Worm (Caenorhabditis elegans) whole organism, L1 larva: ENCODE measurements around the gene nhr-57.

Experiments used
- C04F5.9 ChIP-seq: sonication (generic microtip); optimal IDR thresholded peaks from 2 replicates; lab custom pipeline; 2016; ENCODE audit warnings: missing genetic modification characterization, missing compliant biosample characterization
- C16A3.4 ChIP-seq: fragments of 150-350 bp; optimal IDR thresholded peaks from 2 replicates; lab custom pipeline; 2014; ENCODE audit warnings: missing biosample characterization, missing genetic modification characterization
- F16B12.6 ChIP-seq: fragments of 150-350 bp; optimal IDR thresholded peaks from 2 replicates; lab custom pipeline; 2014; ENCODE audit warnings: missing biosample characterization, missing genetic modification characterization
- Y116A8C.19 ChIP-seq: sonication (generic microtip); optimal IDR thresholded peaks from 2 replicates; lab custom pipeline; 2016; ENCODE audit warnings: missing compliant biosample characterization, missing genetic modification characterization, borderline replicate concordance
- aha-1 ChIP-seq: fragments of 150-350 bp; optimal IDR thresholded peaks from 2 replicates; lab custom pipeline; 2014; ENCODE audit warnings: missing biosample characterization, missing genetic modification characterization
- aly-2 ChIP-seq: fragments of 150-350 bp; optimal IDR thresholded peaks from 2 replicates; lab custom pipeline; 2014; ENCODE audit warnings: missing biosample characterization, missing genetic modification characterization
- ama-1 ChIP-seq: fragments of 150-350 bp; optimal IDR thresholded peaks from 2 replicates; lab custom pipeline; 2014
- blmp-1 ChIP-seq: fragments of 150-350 bp; optimal IDR thresholded peaks from 2 replicates; lab custom pipeline; 2014; ENCODE audit warnings: missing biosample characterization, missing genetic modification characterization
- ceh-82 ChIP-seq, 3 experiments: fragments of 150-350 bp in 1 of 3; sonication (generic microtip) in 2 of 3; optimal IDR thresholded peaks; 2 replicates each; lab custom pipeline; 2014 to 2017; ENCODE audit warnings: missing biosample characterization in 3 of 3, missing genetic modification characterization in 3 of 3
- ces-1 ChIP-seq: fragments of 150-350 bp; optimal IDR thresholded peaks from 2 replicates; lab custom pipeline; 2014; ENCODE audit warnings: missing biosample characterization, missing genetic modification reagents, missing genetic modification characterization
- dpl-1 ChIP-seq, 3 experiments: fragments of 150-350 bp in 2 of 3; sonication (generic microtip) in 1 of 3; optimal IDR thresholded peaks; 2 replicates each; lab custom pipeline; 2014 to 2017; ENCODE audit warnings: missing biosample characterization in 3 of 3, missing genetic modification characterization in 3 of 3, missing genetic modification reagents in 3 of 3
- efl-3 ChIP-seq: fragments of 200-800 bp; sonication (Bioruptor generic); optimal IDR thresholded peaks from 2 replicates; lab custom pipeline; 2018; ENCODE audit warnings: mild to moderate bottlenecking, missing genetic modification characterization, missing compliant biosample characterization
- egl-13 ChIP-seq: sonication (generic microtip); optimal IDR thresholded peaks from 2 replicates; lab custom pipeline; 2016; ENCODE audit warnings: missing genotype, missing genetic modification reagents, missing genetic modification characterization, missing compliant biosample characterization
- egl-27 ChIP-seq, 2 experiments: fragments of 150-350 bp in 1 of 2; sonication (generic microtip); optimal IDR thresholded peaks; 3 replicates each; lab custom pipeline; 2017 to 2018; ENCODE audit warnings: missing biosample characterization in 2 of 2, missing genetic modification characterization in 2 of 2, missing genetic modification reagents in 2 of 2
- elt-3 ChIP-seq, 6 experiments: fragments of 150-350 bp in 1 of 6; sonication (generic microtip); optimal IDR thresholded peaks; 2 replicates each; lab custom pipeline; 2017 to 2018; ENCODE audit warnings: missing biosample characterization in 6 of 6, missing genetic modification characterization in 6 of 6, inconsistent platforms in 1 of 6
- fkh-10 ChIP-seq: sonication (generic microtip); optimal IDR thresholded peaks from 2 replicates; lab custom pipeline; 2017; ENCODE audit warnings: missing biosample characterization, missing genetic modification reagents, missing genetic modification characterization
- hlh-17 ChIP-seq: fragments of 200-800 bp; sonication (Bioruptor generic); optimal IDR thresholded peaks from 2 replicates; lab custom pipeline; 2018; ENCODE audit warnings: missing genetic modification characterization, mild to moderate bottlenecking, missing compliant biosample characterization, moderate library complexity, borderline replicate concordance
- irx-1 ChIP-seq: sonication (generic microtip); optimal IDR thresholded peaks from 2 replicates; lab custom pipeline; 2016; ENCODE audit warnings: missing genetic modification characterization, missing compliant biosample characterization
- isw-1 ChIP-seq: fragments of 200-800 bp; sonication (Bioruptor generic); IDR thresholded peaks from 2 replicates; pipeline ENCODE4 v1.3.6; 2022; ENCODE audit warnings: missing genetic modification characterization, missing compliant biosample characterization
- lin-13 ChIP-seq: fragments of 150-350 bp; optimal IDR thresholded peaks from 2 replicates; lab custom pipeline; 2014; ENCODE audit warnings: missing biosample characterization, missing genetic modification reagents, missing genetic modification characterization
- lin-15B ChIP-seq: fragments of 150-350 bp; sonication (generic microtip); optimal IDR thresholded peaks from 3 replicates; lab custom pipeline; 2014; ENCODE audit warnings: missing biosample characterization, missing genetic modification characterization
- lir-3 ChIP-seq: sonication (generic microtip); optimal IDR thresholded peaks from 2 replicates; lab custom pipeline; 2016; ENCODE audit warnings: mild to moderate bottlenecking, missing genetic modification characterization, moderate library complexity, missing compliant biosample characterization; ENCODE audit not compliant: poor library complexity
- mab-9 ChIP-seq: fragments of 200-800 bp; sonication (Bioruptor generic); IDR thresholded peaks from 2 replicates; pipeline ENCODE4 v1.3.6; 2022; ENCODE audit warnings: missing genetic modification reagents, missing genetic modification characterization, missing compliant biosample characterization
- mef-2 ChIP-seq: fragments of 150-350 bp; optimal IDR thresholded peaks from 2 replicates; lab custom pipeline; 2014; ENCODE audit warnings: missing biosample characterization, missing genetic modification characterization
- mep-1 ChIP-seq: fragments of 150-350 bp; optimal IDR thresholded peaks from 2 replicates; lab custom pipeline; 2014; ENCODE audit warnings: missing biosample characterization, missing genetic modification characterization
- nhr-12 ChIP-seq: sonication (generic microtip); optimal IDR thresholded peaks from 2 replicates; lab custom pipeline; 2017; ENCODE audit warnings: missing biosample characterization, missing genetic modification characterization
- nhr-237 ChIP-seq: fragments of 150-350 bp; optimal IDR thresholded peaks from 2 replicates; lab custom pipeline; 2014; ENCODE audit warnings: missing biosample characterization, missing genetic modification characterization
- nhr-28 ChIP-seq: fragments of 150-350 bp; optimal IDR thresholded peaks from 2 replicates; lab custom pipeline; 2014; ENCODE audit warnings: missing biosample characterization, missing genetic modification characterization
- nhr-47 ChIP-seq: sonication (generic microtip); optimal IDR thresholded peaks from 2 replicates; lab custom pipeline; 2016; ENCODE audit warnings: mild to moderate bottlenecking, missing genetic modification characterization, moderate library complexity, missing compliant biosample characterization
- nhr-71 ChIP-seq: sonication (generic microtip); optimal IDR thresholded peaks from 2 replicates; lab custom pipeline; 2016; ENCODE audit warnings: mild to moderate bottlenecking, missing genetic modification characterization, moderate library complexity, missing compliant biosample characterization
- nhr-76 ChIP-seq: sonication (generic microtip); optimal IDR thresholded peaks from 2 replicates; lab custom pipeline; 2017; ENCODE audit warnings: missing biosample characterization, missing genetic modification characterization
- nhr-84 ChIP-seq: sonication (generic microtip); optimal IDR thresholded peaks from 2 replicates; lab custom pipeline; 2017; ENCODE audit warnings: missing biosample characterization, missing genetic modification characterization
- nhr-85 ChIP-seq: sonication (generic microtip); peaks from one replicate; lab custom pipeline; 2016; ENCODE audit warnings: missing genetic modification characterization, inconsistent platforms, missing compliant biosample characterization
- pag-3 ChIP-seq: sonication (generic microtip); optimal IDR thresholded peaks from 2 replicates; lab custom pipeline; 2017; ENCODE audit warnings: missing genetic modification characterization, mild to moderate bottlenecking, missing compliant biosample characterization, antibody characterized with exemption, borderline replicate concordance; ENCODE audit not compliant: insufficient read depth
- pax-3 ChIP-seq: fragments of 200-800 bp; sonication (Bioruptor generic); optimal IDR thresholded peaks from 2 replicates; lab custom pipeline; 2018; ENCODE audit warnings: mild to moderate bottlenecking, missing genetic modification characterization, moderate library complexity, missing compliant biosample characterization
- rnt-1 ChIP-seq: sonication (generic microtip); optimal IDR thresholded peaks from 2 replicates; lab custom pipeline; 2016; ENCODE audit warnings: mild to moderate bottlenecking, missing genetic modification characterization, moderate library complexity, missing compliant biosample characterization
- snpc-4 ChIP-seq: fragments of 150-350 bp; optimal IDR thresholded peaks from 2 replicates; lab custom pipeline; 2014; ENCODE audit warnings: missing biosample characterization, missing genetic modification characterization
- snu-23 ChIP-seq: sonication (generic microtip); optimal IDR thresholded peaks from 2 replicates; lab custom pipeline; 2016; ENCODE audit warnings: missing genetic modification characterization, missing compliant biosample characterization
- sox-4 ChIP-seq: sonication (generic microtip); optimal IDR thresholded peaks from 2 replicates; lab custom pipeline; 2016; ENCODE audit warnings: missing genetic modification characterization, missing compliant biosample characterization
- sptf-1 ChIP-seq: fragments of 150-350 bp; optimal IDR thresholded peaks from 2 replicates; lab custom pipeline; 2014; ENCODE audit warnings: missing biosample characterization, missing genetic modification characterization
- sup-37 ChIP-seq: fragments of 200-800 bp; sonication (Bioruptor generic); optimal IDR thresholded peaks from 2 replicates; lab custom pipeline; 2018; ENCODE audit warnings: mild to moderate bottlenecking, missing genetic modification characterization, missing compliant biosample characterization
- tbx-2 ChIP-seq: sonication (generic microtip); optimal IDR thresholded peaks from 2 replicates; lab custom pipeline; 2016; ENCODE audit warnings: missing genetic modification characterization, missing compliant biosample characterization
- unc-130 ChIP-seq: fragments of 150-350 bp; optimal IDR thresholded peaks from 2 replicates; lab custom pipeline; 2017; ENCODE audit warnings: missing biosample characterization, missing genetic modification characterization, inconsistent platforms
- unc-86 ChIP-seq: sonication (generic microtip); optimal IDR thresholded peaks from 2 replicates; lab custom pipeline; 2016; ENCODE audit warnings: missing genetic modification characterization, missing compliant biosample characterization
- zag-1 ChIP-seq: fragments of 150-350 bp; optimal IDR thresholded peaks from 2 replicates; lab custom pipeline; 2014; ENCODE audit warnings: missing biosample characterization, missing genetic modification characterization
- ztf-4 ChIP-seq: fragments of 150-350 bp; optimal IDR thresholded peaks from 2 replicates; lab custom pipeline; 2014; ENCODE audit warnings: missing biosample characterization, missing genetic modification characterization

Gene nhr-57

DNA sequence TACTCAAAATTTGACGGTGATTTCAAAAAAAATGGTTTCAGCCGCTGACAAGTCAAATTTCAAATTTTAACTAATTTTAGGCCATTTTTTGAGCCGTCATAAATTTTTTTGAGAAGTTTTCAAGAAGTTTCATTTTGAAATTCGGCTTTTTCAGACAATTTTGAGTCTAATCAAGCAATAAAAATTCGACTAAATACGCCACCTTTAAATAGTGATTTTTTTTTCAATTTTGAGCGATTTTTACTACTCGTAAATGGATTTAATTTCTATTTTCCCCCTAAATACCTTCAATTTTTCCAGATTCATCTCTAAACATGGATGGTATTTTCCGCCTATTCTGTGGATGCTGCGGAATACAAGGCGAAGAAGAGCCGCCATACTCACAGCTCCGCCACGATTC is 12.5 kb downstream of the nhr-57 start, which contains the start of gene Y45G5AL.1:
Gene Y45G5AL.1 (plus strand): TSS at position 301 of the 400 bp plus-strand sequence.
- TF ChIP-seq elt-3 (tag; optimal IDR thresholded peaks at IDR 0.05; lab: Kevin White, UChicago) (no peak), lin-15B (no peak), sptf-1 (no peak), blmp-1 (tag; lab: Kevin White, UChicago) (no peak), mef-2 (tag; lab: Kevin White, UChicago) (no peak), dpl-1 (GFP tag; optimal IDR thresholded peaks at IDR 0.05; lab: Kevin White, UChicago) (no peak), nhr-71 (tag; lab: Kevin White, UChicago) (no peak), nhr-12 (tag; lab: Kevin White, UChicago) (no peak), Y116A8C.19 (tag; lab: Kevin White, UChicago) (no peak), lir-3 (tag; lab: Kevin White, UChicago) (no peak), snu-23 (GFP tag; lab: Kevin White, UChicago) (no peak), aly-2 (tag; lab: Kevin White, UChicago) (no peak), egl-27 (tag; optimal IDR thresholded peaks at IDR 0.05; lab: Kevin White, UChicago) (no peak), lin-13 (GFP tag; lab: Kevin White, UChicago) (no peak), egl-13 (no peak)
- TF ChIP-seq, all 84 proteins: peak for 0

DNA sequence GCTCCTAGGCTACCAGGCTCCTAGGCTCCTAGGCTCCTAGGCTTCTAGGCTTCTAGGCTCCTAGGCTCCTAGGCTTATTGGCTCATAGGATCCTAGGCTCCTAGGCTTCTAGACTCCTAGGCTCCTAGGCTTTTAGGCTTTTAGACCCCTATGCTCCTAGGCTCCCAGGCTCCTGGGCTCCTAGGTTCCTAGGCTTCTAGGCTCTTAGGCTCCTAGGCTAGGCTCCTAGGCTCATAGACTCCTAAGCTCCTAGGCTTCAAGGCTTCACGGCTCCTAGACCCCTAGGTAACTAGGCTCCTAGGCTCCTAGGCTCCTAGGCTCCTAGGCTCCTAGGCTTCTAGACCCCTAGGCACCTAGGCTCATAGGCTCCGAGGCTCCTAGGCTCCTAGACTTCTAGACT is 19.7 kb downstream of the nhr-57 start:
- TF ChIP-seq unc-130 = no peak
- no peak for TF ChIP-seq tbx-2 (tag; lab: Kevin White, UChicago)
- TF ChIP-seq sox-4 (tag; lab: Kevin White, UChicago) = no peak
- TF ChIP-seq ces-1 (GFP tag; lab: Kevin White, UChicago) = no peak
- no peak for TF ChIP-seq nhr-47
- no peak for TF ChIP-seq C16A3.4 (tag; lab: Kevin White, UChicago)
- TF ChIP-seq pag-3 (tag; lab: Kevin White, UChicago) = no peak
- no peak for TF ChIP-seq hlh-17 (GFP tag; lab: Kevin White, UChicago)
- no peak for TF ChIP-seq rnt-1 (tag; lab: Kevin White, UChicago)
- TF ChIP-seq ama-1 (lab: Kevin White, UChicago) = no peak
- TF ChIP-seq snpc-4 (tag; lab: Kevin White, UChicago) = no peak
- TF ChIP-seq nhr-76 = no peak
- no peak for TF ChIP-seq nhr-237 (tag; lab: Kevin White, UChicago)
- no peak for TF ChIP-seq unc-86 (tag; lab: Kevin White, UChicago)

DNA sequence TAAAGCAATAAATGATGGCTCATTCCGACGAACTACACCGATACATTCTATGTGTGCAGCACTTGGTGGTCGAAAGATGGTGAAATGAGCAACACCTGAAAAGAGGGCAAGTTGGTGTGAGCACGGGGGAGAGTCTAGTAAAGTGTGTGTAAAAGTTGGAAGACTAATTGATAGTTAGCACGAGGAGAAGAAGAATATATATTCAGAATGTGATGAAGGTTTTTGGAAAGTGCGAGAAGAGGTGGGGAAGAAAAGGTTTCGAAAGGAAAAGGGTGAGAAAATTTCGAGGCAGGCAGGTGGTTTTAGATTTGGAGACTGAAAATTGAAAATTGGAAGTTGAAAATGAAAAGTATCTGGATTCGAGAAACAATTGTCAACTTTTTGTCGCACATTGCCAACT is 20.5 kb downstream of the nhr-57 start, which contains the start of gene Y45G5AM.6:
Gene Y45G5AM.6 (minus strand): TSS at position 101 of the 400 bp plus-strand sequence.
- TF ChIP-seq sup-37 (GFP tag; lab: Kevin White, UChicago) (no peak), mep-1 (tag; lab: Kevin White, UChicago) (no peak), ces-1 (GFP tag; lab: Kevin White, UChicago) (no peak), isw-1 (GFP tag; lab: Robert Waterston, UW) (no peak), irx-1 (tag; lab: Kevin White, UChicago) (no peak), C16A3.4 (tag; lab: Kevin White, UChicago) (no peak), nhr-76 (no peak), sox-4 (tag; lab: Kevin White, UChicago) (no peak), ztf-4 (tag; lab: Kevin White, UChicago) (no peak), nhr-85 (tag; lab: Kevin White, UChicago) (no peak), aha-1 (tag; lab: Kevin White, UChicago) (no peak)

DNA sequence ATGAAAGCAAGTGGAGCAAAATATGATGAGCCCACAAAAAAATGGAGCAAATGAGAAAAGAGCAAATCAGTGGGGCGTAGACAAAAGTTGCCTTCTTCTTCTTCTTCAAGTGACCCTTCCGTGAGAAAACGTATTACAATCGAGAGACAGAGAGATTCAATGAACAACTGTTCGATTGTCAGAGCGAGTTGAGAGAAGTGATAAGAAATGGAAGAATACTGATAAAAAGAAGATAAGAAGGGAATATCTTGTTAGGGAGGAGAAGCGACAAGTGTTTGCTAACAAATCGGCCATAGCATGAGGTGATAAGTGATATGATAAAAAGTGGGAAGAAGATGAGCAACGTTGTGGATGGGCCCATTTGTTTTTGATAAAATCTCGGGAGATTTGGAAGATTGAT is 25.6 kb downstream of the nhr-57 start:
- TF ChIP-seq nhr-237 (tag; lab: Kevin White, UChicago) = no peak
- TF ChIP-seq mef-2 (tag; lab: Kevin White, UChicago) = no peak
- no peak for TF ChIP-seq egl-13
- TF ChIP-seq sup-37 (GFP tag; lab: Kevin White, UChicago) = no peak
- no peak for TF ChIP-seq lin-15B
- peak; percentile 64 for TF ChIP-seq nhr-71 (tag; lab: Kevin White, UChicago)
- no peak for TF ChIP-seq tbx-2 (tag; lab: Kevin White, UChicago)
- TF ChIP-seq rnt-1 (tag; lab: Kevin White, UChicago) = peak; percentile 51
- TF ChIP-seq aha-1 (tag; lab: Kevin White, UChicago) = no peak
- TF ChIP-seq F16B12.6 (tag; lab: Kevin White, UChicago) = no peak
- TF ChIP-seq C04F5.9 = no peak
- TF ChIP-seq efl-3 (GFP tag; lab: Kevin White, UChicago) = no peak
- TF ChIP-seq fkh-10 = no peak
- TF ChIP-seq nhr-12 (tag; lab: Kevin White, UChicago) = no peak
- no peak for TF ChIP-seq nhr-28 (tag; lab: Kevin White, UChicago)
- TF ChIP-seq mab-9 (GFP tag; lab: Robert Waterston, UW) = no peak
- TF ChIP-seq zag-1 (tag; lab: Kevin White, UChicago) = no peak
- no peak for TF ChIP-seq dpl-1 (GFP tag; optimal IDR thresholded peaks at IDR 0.05; lab: Kevin White, UChicago)
- no peak for TF ChIP-seq pax-3 (tag; lab: Kevin White, UChicago)
- TF ChIP-seq nhr-84 = no peak
- TF ChIP-seq pag-3 (tag; lab: Kevin White, UChicago) = no peak
- TF ChIP-seq Y116A8C.19 (tag; lab: Kevin White, UChicago) = no peak
- TF ChIP-seq ceh-82 (tag; optimal IDR thresholded peaks at IDR 0.05; lab: Kevin White, UChicago) = no peak
